Fruit fly (Drosophila melanogaster) whole organism, adult: ENCODE results near the gene CG42835.
A peak's percentile ranks its signal among the peaks of the same experiment; 100 is the strongest.

Source experiments
- CG11617 ChIP-seq: fragments of 200-800 bp; sonication (Bioruptor generic); optimal IDR thresholded peaks from 2 replicates; lab custom pipeline; 2017; ENCODE audit warnings: mild to moderate bottlenecking, missing biosample characterization, missing genetic modification reagents, missing genetic modification characterization
- CG1620 ChIP-seq: fragments of 200-800 bp; sonication (Bioruptor generic); optimal IDR thresholded peaks from 2 replicates; lab custom pipeline; 2016; ENCODE audit warnings: missing biosample characterization, missing genetic modification characterization
- CG5204 ChIP-seq: fragments of 200-800 bp; sonication (Bioruptor generic); optimal IDR thresholded peaks from 2 replicates; lab custom pipeline; 2016; ENCODE audit warnings: missing biosample characterization, missing genetic modification characterization
- CG7045 ChIP-seq: fragments of 200-800 bp; sonication (Bioruptor generic); optimal IDR thresholded peaks from 2 replicates; lab custom pipeline; 2017; ENCODE audit warnings: missing biosample characterization, mild to moderate bottlenecking, missing genetic modification characterization
- CG7101 ChIP-seq: fragments of 200-800 bp; sonication (Bioruptor generic); optimal IDR thresholded peaks from 2 replicates; lab custom pipeline; 2018; ENCODE audit warnings: missing biosample characterization, mild to moderate bottlenecking, missing genetic modification characterization, moderate library complexity
- cic ChIP-seq: fragments of 200-800 bp; sonication (Bioruptor generic); optimal IDR thresholded peaks from 2 replicates; lab custom pipeline; 2017; ENCODE audit warnings: missing biosample characterization, mild to moderate bottlenecking, missing genetic modification characterization, moderate library complexity
- cnc ChIP-seq, 2 experiments: fragments of >200 bp; optimal IDR thresholded peaks; 2 replicates each; lab custom pipeline; 2017
- kay ChIP-seq: fragments of 200-800 bp; sonication (Bioruptor generic); peaks from one replicate; lab custom pipeline; 2016; ENCODE audit warnings: missing biosample characterization, missing genetic modification characterization, borderline replicate concordance
- toe ChIP-seq: fragments of 200-800 bp; sonication (Bioruptor generic); optimal IDR thresholded peaks from 2 replicates; lab custom pipeline; 2016; ENCODE audit warnings: missing biosample characterization, missing genetic modification characterization

dm6 chr3R:17434330-17434729 is 13.9 kb downstream of the CG42835 start, which contains the start of gene CG44090:
- no peak for TF ChIP-seq cnc (optimal IDR thresholded peaks at IDR 0.05; lab: Kevin White, UChicago)
- peak; percentile 36 for TF ChIP-seq kay (GFP tag; lab: Kevin White, UChicago)
- no peak for TF ChIP-seq toe (GFP tag; lab: Kevin White, UChicago)
- no peak for TF ChIP-seq cic (GFP tag; lab: Kevin White, UChicago)
- TF ChIP-seq CG7101 (tag; lab: Kevin White, UChicago), result no peak
- no peak for TF ChIP-seq CG5204
- TF ChIP-seq CG1620 (GFP tag; lab: Kevin White, UChicago), result no peak
- TF ChIP-seq CG11617 (GFP tag; lab: Kevin White, UChicago), result no peak
- no peak for TF ChIP-seq CG7045
